Worm (Caenorhabditis elegans): ENCODE measurements around the gene C18B10.6.
A peak's percentile ranks its signal among the peaks of the same experiment; 100 is the strongest.

Gene C18B10.6

ce11 chrV:7436509-7436908, 44.3 kb downstream of the C18B10.6 start:
- no peak for TF ChIP-seq lin-39 (tag; optimal IDR thresholded peaks at IDR 0.05)
- no peak for TF ChIP-seq egl-13 (tag; optimal IDR thresholded peaks at IDR 0.05)
- no peak for TF ChIP-seq fkh-10 (GFP tag; optimal IDR thresholded peaks at IDR 0.05)
- TF ChIP-seq dpl-1 (GFP tag; optimal IDR thresholded peaks at IDR 0.05), result no peak
- no peak for TF ChIP-seq vab-15 (tag; optimal IDR thresholded peaks at IDR 0.05)
- no peak for TF ChIP-seq pax-3 (tag; optimal IDR thresholded peaks at IDR 0.05)
- no peak for TF ChIP-seq fos-1 (tag; optimal IDR thresholded peaks at IDR 0.05)
- TF ChIP-seq lin-15B (tag; optimal IDR thresholded peaks at IDR 0.05), result no peak
- no peak for TF ChIP-seq ceh-8 (GFP tag; optimal IDR thresholded peaks at IDR 0.05)
- TF ChIP-seq unc-62 (GFP tag; optimal IDR thresholded peaks at IDR 0.05), result no peak
- TF ChIP-seq nhr-71 (tag; optimal IDR thresholded peaks at IDR 0.05), result no peak
- TF ChIP-seq skn-1 (tag; optimal IDR thresholded peaks at IDR 0.05), result no peak
- no peak for TF ChIP-seq unc-98 (GFP tag; IDR thresholded peaks at IDR 0.05)
- TF ChIP-seq hlh-17 (GFP tag; optimal IDR thresholded peaks at IDR 0.05; ENCODE audit: borderline replicate concordance), result no peak
- TF ChIP-seq nhr-237 (tag; optimal IDR thresholded peaks at IDR 0.05), result no peak
- no peak for TF ChIP-seq unc-30 (tag; optimal IDR thresholded peaks at IDR 0.05)
- TF ChIP-seq sptf-1 (tag; optimal IDR thresholded peaks at IDR 0.05), result no peak
- no peak for TF ChIP-seq mef-2 (tag; optimal IDR thresholded peaks at IDR 0.05)

ce11 chrV:7435376-7436204, 45.3 kb downstream of the C18B10.6 start, which contains the start of the genes ddo-2 and F25E5.8:
Gene ddo-2 (minus strand): TSS chrV:7435705.
Gene F25E5.8 (plus strand): TSS chrV:7435930.
- TF ChIP-seq skn-1 (tag; optimal IDR thresholded peaks at IDR 0.05) (peak; percentile 24), xbp-1 (tag; optimal IDR thresholded peaks at IDR 0.05) (no peak), isw-1 (GFP tag; IDR thresholded peaks at IDR 0.05) (no peak), tbx-2 (tag; optimal IDR thresholded peaks at IDR 0.05) (peak; percentile 20), nhr-90 (tag; optimal IDR thresholded peaks at IDR 0.05; ENCODE audit: poor library complexity) (peak; percentile 48), nhr-85 (tag) (peak; percentile 87), mdl-1 (tag; optimal IDR thresholded peaks at IDR 0.05) (peak in 1 of 2 experiments; percentile 38), fkh-4 (tag; optimal IDR thresholded peaks at IDR 0.05; ENCODE audit: borderline replicate concordance) (no peak), blmp-1 (tag; optimal IDR thresholded peaks at IDR 0.05) (peak; percentile 83), nhr-19 (GFP tag; conservative IDR thresholded peaks at IDR 0.05) (peak; percentile 72), nhr-77 (tag; optimal IDR thresholded peaks at IDR 0.05) (no peak), swsn-7 (tag; optimal IDR thresholded peaks at IDR 0.05) (no peak), unc-130 (tag; optimal IDR thresholded peaks at IDR 0.05) (peak; percentile 81), nhr-84 (tag; optimal IDR thresholded peaks at IDR 0.05) (no peak), egl-27 (tag; optimal IDR thresholded peaks at IDR 0.05) (no peak), lir-3 (tag; optimal IDR thresholded peaks at IDR 0.05; ENCODE audit: poor library complexity) (no peak), elt-3 (tag; optimal IDR thresholded peaks at IDR 0.05) (peak in 1 of 6 experiments; percentile 68), grh-1 (GFP tag; IDR thresholded peaks at IDR 0.05) (0 out of 2 replicates have a peak, but pooled peaks have one; percentile 7), snu-23 (GFP tag; optimal IDR thresholded peaks at IDR 0.05) (peak; percentile 32), lin-35 (GFP tag; optimal IDR thresholded peaks at IDR 0.05) (peak in 1 of 2 experiments; percentile 31), lin-14 (GFP tag; optimal IDR thresholded peaks at IDR 0.05) (peak; percentile 18), pag-3 (tag; optimal IDR thresholded peaks at IDR 0.05; ENCODE audit: borderline replicate concordance, insufficient read depth) (no peak), nhr-20 (tag; optimal IDR thresholded peaks at IDR 0.05) (peak; percentile 19)
